Fruit fly (Drosophila melanogaster) S2 (cell line): Measurements from ENCODE around the gene bab2.

Experiments
- CG8478 ChIP-seq: fragments of >200 bp; optimal IDR thresholded peaks from 2 replicates; lab custom pipeline; 2018
- CTCF ChIP-seq, 2 experiments: fragments of >200 bp; optimal IDR thresholded peaks; 2 replicates each; lab custom pipeline; 2018

DNA sequence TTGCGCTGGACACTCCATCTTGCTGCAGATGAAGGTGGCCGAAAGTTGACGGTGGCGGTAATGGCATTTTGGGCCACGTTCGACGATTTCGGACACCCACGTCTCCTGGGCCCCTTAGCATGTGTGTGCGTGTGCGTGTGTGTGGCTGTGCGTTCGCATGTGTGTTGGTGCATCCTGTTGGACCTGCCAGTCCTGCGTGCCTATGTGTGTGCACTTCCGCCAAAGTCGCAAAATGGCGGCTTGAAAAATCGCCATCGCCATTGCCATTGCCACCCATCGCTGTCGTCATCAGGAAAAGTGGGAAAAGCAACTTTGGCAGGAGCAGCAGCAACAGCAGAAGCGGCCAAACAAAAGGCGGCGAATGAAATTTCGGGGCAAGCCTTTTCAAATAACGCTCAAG is 53.3 kb downstream of the bab2 start:
- TF ChIP-seq CTCF (optimal IDR thresholded peaks at IDR 0.05; lab: Kevin White, UChicago) (no peak), CG8478 (lab: Kevin White, UChicago) (no peak)
